Fruit fly (Drosophila melanogaster): ENCODE results near the gene mAcon2.

The mAcon2 gene

dm6 chr3R:11136877-11137276 is at the start of gene mAcon2:
Gene mAcon2 (plus strand): TSS chr3R:11137177.
- TF ChIP-seq CG9948 (tag; optimal IDR thresholded peaks at IDR 0.05): no peak

- no peak for TF ChIP-seq Ets98B (GFP tag; IDR thresholded peaks at IDR 0.05)
- no peak for TF ChIP-seq CG9948 (tag; optimal IDR thresholded peaks at IDR 0.05)
- no peak for TF ChIP-seq CG34367 (tag; optimal IDR thresholded peaks at IDR 0.05)
- no peak for TF ChIP-seq CG8159 (tag; optimal IDR thresholded peaks at IDR 0.05)
- TF ChIP-seq D1 (tag; optimal IDR thresholded peaks at IDR 0.05): no peak
- TF ChIP-seq Pif1B (GFP tag; optimal IDR thresholded peaks at IDR 0.05): no peak
- TF ChIP-seq rn (GFP tag; IDR thresholded peaks at IDR 0.05): no peak
- TF ChIP-seq CG13204 (GFP tag; optimal IDR thresholded peaks at IDR 0.05): no peak
- no peak for TF ChIP-seq CG17806 (tag; optimal IDR thresholded peaks at IDR 0.05)
- no peak for TF ChIP-seq CG14655 (GFP tag; optimal IDR thresholded peaks at IDR 0.05)
- no peak for TF ChIP-seq fd96Ca (GFP tag; IDR thresholded peaks at IDR 0.05)
- TF ChIP-seq Snoo (tag; optimal IDR thresholded peaks at IDR 0.05): no peak
- no peak for TF ChIP-seq CG32121 (GFP tag; IDR thresholded peaks at IDR 0.05)
- no peak for TF ChIP-seq CG10348 (GFP tag; IDR thresholded peaks at IDR 0.05)
- no peak for TF ChIP-seq CG15710 (tag; optimal IDR thresholded peaks at IDR 0.05)
- no peak for TF ChIP-seq gl (tag; optimal IDR thresholded peaks at IDR 0.05)
- no peak for TF ChIP-seq EcR (GFP tag; optimal IDR thresholded peaks at IDR 0.05)
- no peak for TF ChIP-seq CG8301 (tag; optimal IDR thresholded peaks at IDR 0.05)
- TF ChIP-seq CG12605 (GFP tag; IDR thresholded peaks at IDR 0.05): no peak
Observed at dm6 chr3R:11088120-11088519, 48.9 kb upstream of the mAcon2 start, which contains the start of gene CG43449. Gene CG43449 (plus strand): TSS chr3R:11088420.

dm6 chr3R:11115606-11116005 is 21.4 kb upstream of the mAcon2 start, which contains the start of gene SdhCL:
Gene SdhCL (minus strand): TSS chr3R:11115706.
- TF ChIP-seq CG32121 (GFP tag; IDR thresholded peaks at IDR 0.05) (no peak), CG12605 (GFP tag; IDR thresholded peaks at IDR 0.05) (no peak), EcR (GFP tag; optimal IDR thresholded peaks at IDR 0.05) (no peak), CG8301 (tag; optimal IDR thresholded peaks at IDR 0.05) (no peak), gl (tag; optimal IDR thresholded peaks at IDR 0.05) (no peak)

dm6 chr3R:11126383-11126782 is 10.6 kb upstream of the mAcon2 start:
- TF ChIP-seq gl (tag; optimal IDR thresholded peaks at IDR 0.05) (no peak), CG32121 (GFP tag; IDR thresholded peaks at IDR 0.05) (no peak), CG15710 (tag; optimal IDR thresholded peaks at IDR 0.05) (no peak), D1 (tag; optimal IDR thresholded peaks at IDR 0.05) (no peak), Ets98B (GFP tag; IDR thresholded peaks at IDR 0.05) (no peak), rn (GFP tag; IDR thresholded peaks at IDR 0.05) (no peak), CG12605 (GFP tag; IDR thresholded peaks at IDR 0.05) (no peak), CG10348 (GFP tag; IDR thresholded peaks at IDR 0.05) (no peak), CG17806 (tag; optimal IDR thresholded peaks at IDR 0.05) (no peak), CG13204 (GFP tag; optimal IDR thresholded peaks at IDR 0.05) (no peak), CG9948 (tag; optimal IDR thresholded peaks at IDR 0.05) (no peak), Snoo (tag; optimal IDR thresholded peaks at IDR 0.05) (no peak), fd96Ca (GFP tag; IDR thresholded peaks at IDR 0.05) (no peak), CG14655 (GFP tag; optimal IDR thresholded peaks at IDR 0.05) (no peak), CG8301 (tag; optimal IDR thresholded peaks at IDR 0.05) (no peak), Pif1B (GFP tag; optimal IDR thresholded peaks at IDR 0.05) (no peak)

dm6 chr3R:11128116-11128626 is 8.8 kb upstream of the mAcon2 start, which contains the start of gene Ugt35C1:
Gene Ugt35C1 (minus strand): TSS chr3R:11128328.
- TF ChIP-seq CG8159 (tag; optimal IDR thresholded peaks at IDR 0.05): no peak
- no peak for TF ChIP-seq Ets98B (GFP tag; IDR thresholded peaks at IDR 0.05)
- TF ChIP-seq CG10348 (GFP tag; IDR thresholded peaks at IDR 0.05): no peak
- no peak for TF ChIP-seq Pif1A (GFP tag; optimal IDR thresholded peaks at IDR 0.05)
- TF ChIP-seq CG34367 (tag; optimal IDR thresholded peaks at IDR 0.05): no peak
- TF ChIP-seq fd96Ca (GFP tag; IDR thresholded peaks at IDR 0.05): no peak
- TF ChIP-seq CG4496 (GFP tag; IDR thresholded peaks at IDR 0.05): no peak
- no peak for TF ChIP-seq CG12605 (GFP tag; IDR thresholded peaks at IDR 0.05)

- TF ChIP-seq CG8159 (tag; optimal IDR thresholded peaks at IDR 0.05) (no peak), rn (GFP tag; IDR thresholded peaks at IDR 0.05) (no peak), CG15710 (tag; optimal IDR thresholded peaks at IDR 0.05) (no peak), CG14655 (GFP tag; optimal IDR thresholded peaks at IDR 0.05) (no peak), CG8301 (tag; optimal IDR thresholded peaks at IDR 0.05) (no peak)
Observed at dm6 chr3R:11145135-11145534, 8.2 kb downstream of the mAcon2 start, which contains the start of gene CheA86a. Gene CheA86a (minus strand): TSS chr3R:11145235.

dm6 chr3R:11153799-11154273 is 16.9 kb downstream of the mAcon2 start, which contains the start of gene Ugt302K1:
Gene Ugt302K1 (minus strand): TSS chr3R:11153849.
- TF ChIP-seq CG15710 (tag; optimal IDR thresholded peaks at IDR 0.05) (peak; percentile 50), Pif1A (GFP tag; optimal IDR thresholded peaks at IDR 0.05) (no peak), CG10348 (GFP tag; IDR thresholded peaks at IDR 0.05) (no peak), Ets98B (GFP tag; IDR thresholded peaks at IDR 0.05) (peak; percentile 55), rn (GFP tag; IDR thresholded peaks at IDR 0.05) (no peak), CG34367 (tag; optimal IDR thresholded peaks at IDR 0.05) (peak; percentile 9), CG8301 (tag; optimal IDR thresholded peaks at IDR 0.05) (peak; percentile 58), CG17806 (tag; optimal IDR thresholded peaks at IDR 0.05) (peak; percentile 82), Pif1B (GFP tag; optimal IDR thresholded peaks at IDR 0.05) (peak; percentile 27), CG32121 (GFP tag; IDR thresholded peaks at IDR 0.05) (no peak; the same call in 1 of the 2 replicates), CG13204 (GFP tag; optimal IDR thresholded peaks at IDR 0.05) (no peak), EcR (GFP tag; optimal IDR thresholded peaks at IDR 0.05) (no peak), gl (tag; optimal IDR thresholded peaks at IDR 0.05) (no peak), Snoo (tag; optimal IDR thresholded peaks at IDR 0.05) (no peak), CG14655 (GFP tag; optimal IDR thresholded peaks at IDR 0.05) (peak; percentile 72), D1 (tag; optimal IDR thresholded peaks at IDR 0.05) (peak; percentile 2), CG8159 (tag; optimal IDR thresholded peaks at IDR 0.05) (peak; percentile 64), CG9948 (tag; optimal IDR thresholded peaks at IDR 0.05) (peak; percentile 75), CG12605 (GFP tag; IDR thresholded peaks at IDR 0.05) (peak; percentile 56; the same call in 1 of the 2 replicates), fd96Ca (GFP tag; IDR thresholded peaks at IDR 0.05) (no peak), CG4496 (GFP tag; IDR thresholded peaks at IDR 0.05) (peak; percentile 68)

All from whole organism, pupa.